Worm (Caenorhabditis elegans) whole organism, late embryonic: ENCODE data around the gene C34F6.10.
A peak's percentile ranks its signal among the peaks of the same experiment; 100 is the strongest.

Experiments used
- C38D4.7 ChIP-seq: fragments of 200-800 bp; sonication (Bioruptor generic); optimal IDR thresholded peaks from 2 replicates; lab custom pipeline; 2018; ENCODE audit warnings: mild to moderate bottlenecking, missing genetic modification characterization, moderate library complexity, missing compliant biosample characterization
- K02D7.2 ChIP-seq: sonication (generic microtip); optimal IDR thresholded peaks from 2 replicates; lab custom pipeline; 2017; ENCODE audit warnings: mild to moderate bottlenecking, missing genetic modification characterization, missing compliant biosample characterization
- T23F11.4 ChIP-seq: fragments of 200-800 bp; sonication (Bioruptor generic); optimal IDR thresholded peaks from 2 replicates; lab custom pipeline; 2018; ENCODE audit warnings: mild to moderate bottlenecking, missing genetic modification characterization, missing compliant biosample characterization
- ahr-1 ChIP-seq: sonication (generic microtip); optimal IDR thresholded peaks from 2 replicates; lab custom pipeline; 2016; ENCODE audit warnings: missing genetic modification characterization, missing compliant biosample characterization
- ama-1 ChIP-seq: fragments of 150-350 bp; optimal IDR thresholded peaks from 2 replicates; lab custom pipeline; 2014
- ceh-14 ChIP-seq: sonication (generic microtip); optimal IDR thresholded peaks from 2 replicates; lab custom pipeline; 2016; ENCODE audit warnings: missing genotype, missing genetic modification characterization, missing compliant biosample characterization
- ceh-18 ChIP-seq: sonication (generic microtip); optimal IDR thresholded peaks from 2 replicates; lab custom pipeline; 2016; ENCODE audit warnings: missing genetic modification characterization, missing compliant biosample characterization
- ceh-19 ChIP-seq: fragments of 200-800 bp; sonication (Bioruptor generic); optimal IDR thresholded peaks from 2 replicates; lab custom pipeline; 2018; ENCODE audit warnings: mild to moderate bottlenecking, missing genetic modification characterization, missing compliant biosample characterization
- ceh-2 ChIP-seq: sonication (generic microtip); optimal IDR thresholded peaks from 2 replicates; lab custom pipeline; 2016; ENCODE audit warnings: missing genotype, missing genetic modification characterization, missing compliant biosample characterization
- ceh-31 ChIP-seq: sonication (generic microtip); optimal IDR thresholded peaks from 2 replicates; lab custom pipeline; 2016; ENCODE audit warnings: missing genetic modification characterization, missing compliant biosample characterization
- ceh-45 ChIP-seq: fragments of 200-800 bp; sonication (Bioruptor generic); IDR thresholded peaks from 2 replicates; pipeline ENCODE4 v1.3.6; 2022; ENCODE audit warnings: missing genetic modification reagents, missing genetic modification characterization, missing compliant biosample characterization
- ceh-48 ChIP-seq: sonication (generic microtip); optimal IDR thresholded peaks from 2 replicates; lab custom pipeline; 2016; ENCODE audit warnings: missing genetic modification characterization, inconsistent platforms, missing compliant biosample characterization
- che-1 ChIP-seq: sonication (generic microtip); optimal IDR thresholded peaks from 2 replicates; lab custom pipeline; 2016; ENCODE audit warnings: mild to moderate bottlenecking, missing genetic modification characterization, missing compliant biosample characterization
- dve-1 ChIP-seq: sonication (generic microtip); optimal IDR thresholded peaks from 2 replicates; lab custom pipeline; 2017; ENCODE audit warnings: antibody characterized with exemption, mild to moderate bottlenecking, missing genetic modification characterization, missing compliant biosample characterization
- elt-2 ChIP-seq: sonication (generic microtip); optimal IDR thresholded peaks from 2 replicates; lab custom pipeline; 2016; ENCODE audit warnings: missing genetic modification reagents, missing genetic modification characterization, missing compliant biosample characterization
- elt-4 ChIP-seq: sonication (generic microtip); optimal IDR thresholded peaks from 2 replicates; lab custom pipeline; 2016; ENCODE audit warnings: missing genetic modification characterization, missing compliant biosample characterization
- fkh-6 ChIP-seq: sonication (generic microtip); optimal IDR thresholded peaks from 2 replicates; lab custom pipeline; 2016; ENCODE audit warnings: missing genetic modification characterization, missing compliant biosample characterization
- gmeb-2 ChIP-seq: sonication (generic microtip); optimal IDR thresholded peaks from 2 replicates; lab custom pipeline; 2016; ENCODE audit warnings: missing genetic modification characterization, inconsistent platforms, missing compliant biosample characterization
- hlh-15 ChIP-seq: sonication (generic microtip); optimal IDR thresholded peaks from 2 replicates; lab custom pipeline; 2016; ENCODE audit warnings: missing genetic modification characterization, missing compliant biosample characterization
- hlh-30 ChIP-seq: sonication (generic microtip); optimal IDR thresholded peaks from 2 replicates; lab custom pipeline; 2017; ENCODE audit warnings: antibody characterized with exemption, missing genetic modification characterization, missing compliant biosample characterization; ENCODE audit not compliant: insufficient read depth
- hlh-6 ChIP-seq: sonication (generic microtip); optimal IDR thresholded peaks from 2 replicates; lab custom pipeline; 2016; ENCODE audit warnings: missing genotype, missing genetic modification characterization, missing compliant biosample characterization
- hlh-8 ChIP-seq: sonication (generic microtip); optimal IDR thresholded peaks from 2 replicates; lab custom pipeline; 2016; ENCODE audit warnings: missing genotype, missing genetic modification characterization, missing compliant biosample characterization
- lim-6 ChIP-seq: sonication (generic microtip); optimal IDR thresholded peaks from 2 replicates; lab custom pipeline; 2016; ENCODE audit warnings: missing genetic modification characterization, missing compliant biosample characterization
- mec-3 ChIP-seq: sonication (generic microtip); optimal IDR thresholded peaks from 2 replicates; lab custom pipeline; 2016; ENCODE audit warnings: borderline replicate concordance, missing genetic modification characterization, missing compliant biosample characterization
- nfya-1 ChIP-seq: sonication (generic microtip); optimal IDR thresholded peaks from 2 replicates; lab custom pipeline; 2017; ENCODE audit warnings: missing genetic modification characterization, mild to moderate bottlenecking, missing compliant biosample characterization, antibody characterized with exemption, moderate library complexity
- nhr-11 ChIP-seq: fragments of 150-350 bp; optimal IDR thresholded peaks from 2 replicates; lab custom pipeline; 2014; ENCODE audit warnings: missing biosample characterization, missing genetic modification characterization
- nhr-232 ChIP-seq: sonication (generic microtip); optimal IDR thresholded peaks from 2 replicates; lab custom pipeline; 2016; ENCODE audit warnings: missing genetic modification characterization, missing compliant biosample characterization
- npax-4 ChIP-seq: sonication (generic microtip); optimal IDR thresholded peaks from 2 replicates; lab custom pipeline; 2016; ENCODE audit warnings: missing genetic modification characterization, missing compliant biosample characterization
- pat-9 ChIP-seq: fragments of 200-800 bp; sonication (Bioruptor generic); optimal IDR thresholded peaks from 2 replicates; lab custom pipeline; 2018; ENCODE audit warnings: mild to moderate bottlenecking, missing genetic modification characterization, moderate library complexity, missing compliant biosample characterization
- pha-4 ChIP-seq: fragments of 150-350 bp; optimal IDR thresholded peaks from 2 replicates; lab custom pipeline; 2018; ENCODE audit warnings: missing biosample characterization, missing genetic modification reagents, missing genetic modification characterization
- pqm-1 ChIP-seq: sonication (generic microtip); optimal IDR thresholded peaks from 2 replicates; lab custom pipeline; 2016; ENCODE audit warnings: missing genetic modification characterization, missing compliant biosample characterization
- pros-1 ChIP-seq: fragments of 150-350 bp; optimal IDR thresholded peaks from 2 replicates; lab custom pipeline; 2014; ENCODE audit warnings: missing biosample characterization, missing genetic modification reagents, missing genetic modification characterization
- sdc-2 ChIP-seq: sonication (generic microtip); optimal IDR thresholded peaks from 2 replicates; lab custom pipeline; 2016; ENCODE audit warnings: missing genotype, missing genetic modification characterization, missing compliant biosample characterization
- syd-9 ChIP-seq: sonication (generic microtip); optimal IDR thresholded peaks from 2 replicates; lab custom pipeline; 2016; ENCODE audit warnings: mild to moderate bottlenecking, missing genetic modification characterization, moderate library complexity, missing compliant biosample characterization
- tbx-7 ChIP-seq: sonication (generic microtip); optimal IDR thresholded peaks from 2 replicates; lab custom pipeline; 2016; ENCODE audit warnings: missing genotype, missing genetic modification characterization, missing compliant biosample characterization
- ttx-3 ChIP-seq: sonication (generic microtip); optimal IDR thresholded peaks from 2 replicates; lab custom pipeline; 2016; ENCODE audit warnings: missing genetic modification reagents, missing genetic modification characterization, missing compliant biosample characterization
- unc-42 ChIP-seq: sonication (generic microtip); optimal IDR thresholded peaks from 2 replicates; lab custom pipeline; 2016; ENCODE audit warnings: missing genotype, missing genetic modification characterization, missing compliant biosample characterization
- unc-55 ChIP-seq: sonication (generic microtip); optimal IDR thresholded peaks from 2 replicates; lab custom pipeline; 2017; ENCODE audit warnings: missing biosample characterization, missing genetic modification reagents, missing genetic modification characterization
- ztf-16 ChIP-seq: sonication (generic microtip); optimal IDR thresholded peaks from 2 replicates; lab custom pipeline; 2017; ENCODE audit warnings: missing genetic modification characterization, missing compliant biosample characterization

Gene C34F6.10

ce11 chrX:11208788-11209187, 31.6 kb downstream of the C34F6.10 start, which contains the start of gene C34F6.5:
Gene C34F6.5, minus strand, starts transcription at chrX:11208888.
- peak; percentile 26 for TF ChIP-seq ceh-48
- TF ChIP-seq pqm-1 (tag; lab: Kevin White, UChicago) = no peak

- TF ChIP-seq pha-4 (no peak), hlh-6 (tag; lab: Kevin White, UChicago) (no peak), elt-2 (tag; lab: Kevin White, UChicago) (peak; percentile 72), unc-42 (tag; lab: Kevin White, UChicago) (peak; percentile 52), unc-55 (GFP tag; lab: Kevin White, UChicago) (peak; percentile 53), ceh-19 (no peak), ceh-31 (tag; lab: Kevin White, UChicago) (peak; percentile 67), nhr-11 (tag; lab: Kevin White, UChicago) (no peak), npax-4 (tag; lab: Kevin White, UChicago) (no peak), nfya-1 (tag; lab: Kevin White, UChicago) (peak; percentile 53), che-1 (tag; lab: Kevin White, UChicago) (no peak), hlh-15 (no peak), tbx-7 (tag; lab: Kevin White, UChicago) (no peak), hlh-30 (tag; lab: Kevin White, UChicago) (peak; percentile 28), ceh-48 (peak; percentile 15), elt-4 (tag; lab: Kevin White, UChicago) (no peak), ceh-18 (tag; lab: Kevin White, UChicago) (peak; percentile 2), pat-9 (tag; lab: Kevin White, UChicago) (no peak), sdc-2 (peak; percentile 18), fkh-6 (peak; percentile 8), T23F11.4 (GFP tag; lab: Kevin White, UChicago) (peak; percentile 3), ceh-14 (tag; lab: Kevin White, UChicago) (peak; percentile 21), lim-6 (tag; lab: Kevin White, UChicago) (no peak), pqm-1 (tag; lab: Kevin White, UChicago) (no peak)
Observed at ce11 chrX:11206953-11207352, 33.5 kb downstream of the C34F6.10 start, which contains the start of gene hst-2. Gene hst-2, minus strand, starts transcription at chrX:11207155.

ce11 chrX:11203773-11204172, 36.7 kb downstream of the C34F6.10 start, which contains the start of gene C34F6.11:
Gene C34F6.11, minus strand, starts transcription at chrX:11203932.
- no peak for TF ChIP-seq pros-1 (tag; lab: Kevin White, UChicago)
- no peak for TF ChIP-seq pqm-1 (tag; lab: Kevin White, UChicago)
- TF ChIP-seq ttx-3 = no peak
- TF ChIP-seq ztf-16 (tag; lab: Kevin White, UChicago) = no peak
- TF ChIP-seq fkh-6 = no peak
- TF ChIP-seq syd-9 = no peak
- no peak for TF ChIP-seq mec-3 (tag; lab: Kevin White, UChicago)
- no peak for TF ChIP-seq ahr-1 (tag; lab: Kevin White, UChicago)
- no peak for TF ChIP-seq gmeb-2 (tag; lab: Kevin White, UChicago)
- TF ChIP-seq hlh-8 (tag; lab: Kevin White, UChicago) = no peak

- TF ChIP-seq dve-1 (tag; lab: Kevin White, UChicago) (no peak), ahr-1 (tag; lab: Kevin White, UChicago) (no peak), ceh-45 (GFP tag; lab: Robert Waterston, UW) (no peak), npax-4 (tag; lab: Kevin White, UChicago) (no peak), tbx-7 (tag; lab: Kevin White, UChicago) (no peak), ceh-2 (no peak), syd-9 (no peak), nhr-11 (tag; lab: Kevin White, UChicago) (no peak), nhr-232 (tag; lab: Kevin White, UChicago) (no peak), ama-1 (lab: Kevin White, UChicago) (no peak), elt-4 (tag; lab: Kevin White, UChicago) (no peak), C38D4.7 (GFP tag; lab: Kevin White, UChicago) (no peak), K02D7.2 (no peak), ceh-31 (tag; lab: Kevin White, UChicago) (no peak), hlh-8 (tag; lab: Kevin White, UChicago) (no peak), ceh-48 (no peak), elt-2 (tag; lab: Kevin White, UChicago) (no peak)
Observed at ce11 chrX:11201165-11201564, 39.3 kb downstream of the C34F6.10 start, which contains the start of gene col-179. Gene col-179, plus strand, starts transcription at chrX:11201465.
